Fruit fly (Drosophila melanogaster): ENCODE data around the gene Tomosyn.

DNA sequence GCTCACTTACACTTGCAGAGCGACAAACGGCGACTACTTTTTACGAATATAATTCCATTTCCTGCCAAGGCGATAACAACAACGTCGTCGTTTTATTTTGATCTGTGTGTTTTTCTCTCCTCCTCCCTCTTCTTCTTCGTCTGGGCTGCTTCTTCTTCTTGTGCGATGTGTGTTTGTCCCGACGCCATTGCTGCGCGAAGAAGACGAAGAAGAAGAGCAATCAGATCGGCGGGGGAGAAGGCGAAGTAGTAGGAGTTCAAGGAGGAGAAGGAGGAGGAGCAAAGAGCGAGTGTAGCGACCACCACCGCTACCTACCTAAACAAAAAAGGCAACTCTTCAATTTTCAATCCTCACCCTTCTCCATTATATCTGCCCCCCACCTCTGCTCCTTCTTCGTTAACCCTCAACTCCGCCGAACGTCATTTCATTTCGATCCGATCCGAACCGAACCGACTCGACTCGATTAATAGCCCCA lies 32.1 kb downstream of the Tomosyn start:
- TF ChIP-seq CG12768 (GFP tag; optimal IDR thresholded peaks at IDR 0.05) (no peak), Crg-1 (GFP tag; optimal IDR thresholded peaks at IDR 0.05) (no peak), CG33017 (tag; optimal IDR thresholded peaks at IDR 0.05) (no peak), cnc (optimal IDR thresholded peaks at IDR 0.05) (no peak), CG1620 (GFP tag; optimal IDR thresholded peaks at IDR 0.05) (no peak), CG11617 (GFP tag; optimal IDR thresholded peaks at IDR 0.05) (no peak), CG7101 (tag; optimal IDR thresholded peaks at IDR 0.05) (no peak)

Data from whole organism, adult.